In genomic region chr3R:15087606-15088193, dm6 we compare ENCODE assay signal across 1 fruit fly cellular context.
A peak's percentile ranks its signal among the peaks of the same experiment; 100 is the strongest.
TF ChIP-seq lines count a peak whose summit lies in the region.

No protein-coding gene starts in this region.

TF ChIP-seq in whole organism, embryonic, 481 proteins besides CTCF, POLR2A, EP300 and RAD21 (continued from another document and continues in another):
- peak; percentile 9 for TF ChIP-seq TFAM (GFP tag; optimal IDR thresholded peaks at IDR 0.05; lab: Kevin White, UChicago)
- 0 out of 2 replicates have a peak, but pooled peaks have one; percentile 38 for TF ChIP-seq sim (GFP tag; IDR thresholded peaks at IDR 0.05; lab: Robert Waterston, UW)
- peak; percentile 58 for TF ChIP-seq MTF-1 (GFP tag; optimal IDR thresholded peaks at IDR 0.05; lab: Kevin White, UChicago; ENCODE audit: borderline replicate concordance)
- no peak for TF ChIP-seq bbx (GFP tag; IDR thresholded peaks at IDR 0.05; lab: Robert Waterston, UW; ENCODE audit: partially characterized antibody)
- peak; percentile 93 for TF ChIP-seq vvl (GFP tag; IDR thresholded peaks at IDR 0.05; lab: Robert Waterston, UW)
- peak; percentile 96 for TF ChIP-seq CG14441 (GFP tag; IDR thresholded peaks at IDR 0.05; lab: Robert Waterston, UW)
- peak; percentile 41 for TF ChIP-seq psq (GFP tag; optimal IDR thresholded peaks at IDR 0.05; lab: Kevin White, UChicago)
- peak; percentile 92 for TF ChIP-seq tgo (GFP tag; IDR thresholded peaks at IDR 0.05; lab: Robert Waterston, UW)
- no peak for TF ChIP-seq br (optimal IDR thresholded peaks at IDR 0.05; lab: Kevin White, UChicago)
- TF ChIP-seq Dip3 (GFP tag; optimal IDR thresholded peaks at IDR 0.05; lab: Kevin White, UChicago), result peak; percentile 64
- peak; percentile 71 for TF ChIP-seq CG17385 (GFP tag; optimal IDR thresholded peaks at IDR 0.05; lab: Kevin White, UChicago)
- TF ChIP-seq nmo (GFP tag; optimal IDR thresholded peaks at IDR 0.05; lab: Kevin White, UChicago), result peak; percentile 85
- TF ChIP-seq Aef1 (GFP tag; IDR thresholded peaks at IDR 0.05; lab: Robert Waterston, UW), result peak; percentile 93
- no peak for TF ChIP-seq mld (GFP tag; IDR thresholded peaks at IDR 0.05; lab: Robert Waterston, UW; ENCODE audit: partially characterized antibody)
- TF ChIP-seq CG12769 (tag; optimal IDR thresholded peaks at IDR 0.05; lab: Kevin White, UChicago), result peak; percentile 84
- peak; percentile 86 for TF ChIP-seq CG30403 (GFP tag; optimal IDR thresholded peaks at IDR 0.05; lab: Kevin White, UChicago)
- no peak for TF ChIP-seq zen2 (GFP tag; IDR thresholded peaks at IDR 0.05; lab: Robert Waterston, UW; ENCODE audit: partially characterized antibody)
- peak; percentile 75 for TF ChIP-seq Ssrp (tag; optimal IDR thresholded peaks at IDR 0.05; lab: Kevin White, UChicago)
- peak; percentile 92 for TF ChIP-seq Awh (GFP tag; IDR thresholded peaks at IDR 0.05; lab: Robert Waterston, UW)
- TF ChIP-seq Mes4 (GFP tag; optimal IDR thresholded peaks at IDR 0.05; lab: Kevin White, UChicago), result peak; percentile 73
- TF ChIP-seq crc (GFP tag; optimal IDR thresholded peaks at IDR 0.05; lab: Kevin White, UChicago), result peak; percentile 80
- peak; percentile 68 for TF ChIP-seq wdn (GFP tag; IDR thresholded peaks at IDR 0.05; lab: Robert Waterston, UW)
- peak; percentile 63 for TF ChIP-seq CG3163 (GFP tag; optimal IDR thresholded peaks at IDR 0.05; lab: Kevin White, UChicago)
- TF ChIP-seq aop (GFP tag; IDR thresholded peaks at IDR 0.05; lab: Robert Waterston, UW), result peak; percentile 59; the same call in 1 of the 2 replicates
- TF ChIP-seq CG2116 (GFP tag; optimal IDR thresholded peaks at IDR 0.05; lab: Kevin White, UChicago), result peak; percentile 26
- TF ChIP-seq Atf6 (GFP tag; IDR thresholded peaks at IDR 0.05; lab: Robert Waterston, UW), result peak; percentile 91
- peak; percentile 78 for TF ChIP-seq caup (GFP tag; optimal IDR thresholded peaks at IDR 0.05; lab: Kevin White, UChicago; ENCODE audit: severe bottlenecking)
- TF ChIP-seq CG8089 (GFP tag; optimal IDR thresholded peaks at IDR 0.05; lab: Kevin White, UChicago), result peak; percentile 78
- peak; percentile 80 for TF ChIP-seq tap (tag; optimal IDR thresholded peaks at IDR 0.05; lab: Kevin White, UChicago)
- peak; percentile 30 for TF ChIP-seq CG7928 (GFP tag; optimal IDR thresholded peaks at IDR 0.05; lab: Kevin White, UChicago)
- TF ChIP-seq CG7963 (GFP tag; IDR thresholded peaks at IDR 0.05; lab: Robert Waterston, UW; ENCODE audit: partially characterized antibody), result no peak
- peak; percentile 86 for TF ChIP-seq CG9609 (GFP tag; optimal IDR thresholded peaks at IDR 0.05; lab: Kevin White, UChicago)
- peak; percentile 54 for TF ChIP-seq wek (GFP tag; optimal IDR thresholded peaks at IDR 0.05; lab: Kevin White, UChicago)
- peak; percentile 72 for TF ChIP-seq Sox100B (GFP tag; optimal IDR thresholded peaks at IDR 0.05; lab: Kevin White, UChicago)
- TF ChIP-seq peb (GFP tag; IDR thresholded peaks at IDR 0.05; lab: Robert Waterston, UW), result peak; percentile 73; the same call in 1 of the 2 replicates
- peak; percentile 82 for TF ChIP-seq CG12659 (GFP tag; optimal IDR thresholded peaks at IDR 0.05; lab: Kevin White, UChicago)
- TF ChIP-seq CG3838 (GFP tag; optimal IDR thresholded peaks at IDR 0.05; lab: Kevin White, UChicago), result peak; percentile 5
- TF ChIP-seq az2 (GFP tag; optimal IDR thresholded peaks at IDR 0.05; lab: Kevin White, UChicago), result peak; percentile 83
- peak; percentile 58 for TF ChIP-seq CG13775 (GFP tag; optimal IDR thresholded peaks at IDR 0.05; lab: Kevin White, UChicago)
- TF ChIP-seq Dfd (GFP tag; optimal IDR thresholded peaks at IDR 0.05; lab: Kevin White, UChicago), result no peak
- TF ChIP-seq wor (GFP tag; IDR thresholded peaks at IDR 0.05; lab: Robert Waterston, UW), result peak; percentile 79
- TF ChIP-seq hbn (GFP tag; IDR thresholded peaks at IDR 0.05; lab: Robert Waterston, UW; ENCODE audit: partially characterized antibody), result no peak
- peak; percentile 62 for TF ChIP-seq klu (GFP tag; IDR thresholded peaks at IDR 0.05; lab: Robert Waterston, UW)
- TF ChIP-seq vnd (GFP tag; IDR thresholded peaks at IDR 0.05; lab: Robert Waterston, UW; ENCODE audit: partially characterized antibody), result no peak
- TF ChIP-seq sob (GFP tag; IDR thresholded peaks at IDR 0.05; lab: Robert Waterston, UW), result peak; percentile 91
- TF ChIP-seq sima (GFP tag; optimal IDR thresholded peaks at IDR 0.05; lab: Kevin White, UChicago), result peak; percentile 78
- no peak for TF ChIP-seq h (optimal IDR thresholded peaks at IDR 0.05; lab: Kevin White, UChicago)
- TF ChIP-seq fd96Cb (tag; optimal IDR thresholded peaks at IDR 0.05; lab: Kevin White, UChicago), result peak; percentile 89
- TF ChIP-seq Dref (GFP tag; IDR thresholded peaks at IDR 0.05; lab: Robert Waterston, UW), result no peak
- peak; percentile 89 for TF ChIP-seq danr (GFP tag; IDR thresholded peaks at IDR 0.05; lab: Robert Waterston, UW)
- TF ChIP-seq CG17568 (GFP tag; optimal IDR thresholded peaks at IDR 0.05; lab: Kevin White, UChicago), result peak; percentile 62
- peak; percentile 91 for TF ChIP-seq Ada2b (GFP tag; IDR thresholded peaks at IDR 0.05; lab: Robert Waterston, UW)
- TF ChIP-seq hkb (optimal IDR thresholded peaks at IDR 0.05; lab: Kevin White, UChicago), result no peak
- TF ChIP-seq hkb (GFP tag; IDR thresholded peaks at IDR 0.05; lab: Robert Waterston, UW), result peak; percentile 95
- no peak for TF ChIP-seq B-H2 (GFP tag; optimal IDR thresholded peaks at IDR 0.05; lab: Kevin White, UChicago)
- TF ChIP-seq mam (GFP tag; optimal IDR thresholded peaks at IDR 0.05; lab: Kevin White, UChicago), result peak; percentile 88
- TF ChIP-seq Eip74EF (GFP tag; optimal IDR thresholded peaks at IDR 0.05; lab: Kevin White, UChicago), result peak in 1 of 2 experiments; percentile 40
- peak; percentile 75 for TF ChIP-seq CG10147 (GFP tag; optimal IDR thresholded peaks at IDR 0.05; lab: Kevin White, UChicago)
- peak; percentile 83 for TF ChIP-seq ATbp (GFP tag; optimal IDR thresholded peaks at IDR 0.05; lab: Kevin White, UChicago)
- no peak for TF ChIP-seq nerfin-2 (GFP tag; IDR thresholded peaks at IDR 0.05; lab: Robert Waterston, UW; ENCODE audit: partially characterized antibody)
- no peak for TF ChIP-seq ftz-f1 (GFP tag; optimal IDR thresholded peaks at IDR 0.05; lab: Kevin White, UChicago)
- TF ChIP-seq CG10462 (GFP tag; optimal IDR thresholded peaks at IDR 0.05; lab: Kevin White, UChicago), result peak; percentile 57
- peak; percentile 88 for TF ChIP-seq lab (GFP tag; optimal IDR thresholded peaks at IDR 0.05; lab: Kevin White, UChicago)
- TF ChIP-seq ara (GFP tag; IDR thresholded peaks at IDR 0.05; lab: Robert Waterston, UW), result peak; percentile 85
- peak; percentile 82 for TF ChIP-seq Fer1 (GFP tag; optimal IDR thresholded peaks at IDR 0.05; lab: Kevin White, UChicago)
- no peak for TF ChIP-seq CG17912 (GFP tag; optimal IDR thresholded peaks at IDR 0.05; lab: Kevin White, UChicago)
- TF ChIP-seq CG4617 (GFP tag; optimal IDR thresholded peaks at IDR 0.05; lab: Kevin White, UChicago; ENCODE audit: borderline replicate concordance), result peak; percentile 36
- TF ChIP-seq ac (GFP tag; optimal IDR thresholded peaks at IDR 0.05; lab: Kevin White, UChicago), result no peak
- peak; percentile 76 for TF ChIP-seq tio (GFP tag; optimal IDR thresholded peaks at IDR 0.05; lab: Kevin White, UChicago)
- TF ChIP-seq Xrp1 (GFP tag; IDR thresholded peaks at IDR 0.05; lab: Robert Waterston, UW), result peak; percentile 89
- peak; percentile 89 for TF ChIP-seq CG1603 (tag; optimal IDR thresholded peaks at IDR 0.05; lab: Kevin White, UChicago)
- peak; percentile 89 for TF ChIP-seq Oli (tag; optimal IDR thresholded peaks at IDR 0.05; lab: Kevin White, UChicago)
- no peak for TF ChIP-seq CG30020 (tag; optimal IDR thresholded peaks at IDR 0.05; lab: Kevin White, UChicago)
- peak; percentile 58 for TF ChIP-seq Max (GFP tag; optimal IDR thresholded peaks at IDR 0.05; lab: Kevin White, UChicago)
- TF ChIP-seq p53 (GFP tag; optimal IDR thresholded peaks at IDR 0.05; lab: Kevin White, UChicago), result peak; percentile 82
- no peak for TF ChIP-seq unc-4 (GFP tag; IDR thresholded peaks at IDR 0.05; lab: Robert Waterston, UW; ENCODE audit: partially characterized antibody)
- peak; percentile 82 for TF ChIP-seq CG8924 (tag; optimal IDR thresholded peaks at IDR 0.05; lab: Kevin White, UChicago)
- no peak for TF ChIP-seq CG34224 (GFP tag; IDR thresholded peaks at IDR 0.05; lab: Robert Waterston, UW; ENCODE audit: partially characterized antibody)
- TF ChIP-seq CG4707 (GFP tag; optimal IDR thresholded peaks at IDR 0.05; lab: Kevin White, UChicago), result peak; percentile 23
- TF ChIP-seq HmgZ (tag; optimal IDR thresholded peaks at IDR 0.05; lab: Kevin White, UChicago), result peak; percentile 71
- TF ChIP-seq sc (optimal IDR thresholded peaks at IDR 0.05; lab: Kevin White, UChicago), result no peak
- TF ChIP-seq sc (GFP tag; optimal IDR thresholded peaks at IDR 0.05; lab: Kevin White, UChicago), result peak; percentile 31
- TF ChIP-seq CG15073 (GFP tag; optimal IDR thresholded peaks at IDR 0.05; lab: Kevin White, UChicago), result peak; percentile 38
- TF ChIP-seq sna (GFP tag; IDR thresholded peaks at IDR 0.05; lab: Robert Waterston, UW; ENCODE audit: partially characterized antibody), result no peak
- peak; percentile 77 for TF ChIP-seq CG16863 (GFP tag; optimal IDR thresholded peaks at IDR 0.05; lab: Kevin White, UChicago)
- peak; percentile 82 for TF ChIP-seq jigr1 (GFP tag; IDR thresholded peaks at IDR 0.05; lab: Robert Waterston, UW)
- peak; percentile 82 for TF ChIP-seq al (GFP tag; IDR thresholded peaks at IDR 0.05; lab: Robert Waterston, UW)
- TF ChIP-seq CG6765 (GFP tag; optimal IDR thresholded peaks at IDR 0.05; lab: Kevin White, UChicago), result peak; percentile 61
- TF ChIP-seq croc (GFP tag; conservative IDR thresholded peaks at IDR 0.05; lab: Robert Waterston, UW), result peak; percentile 75
- peak; percentile 83 for TF ChIP-seq Meics (GFP tag; optimal IDR thresholded peaks at IDR 0.05; lab: Kevin White, UChicago)
- TF ChIP-seq Abd-B (GFP tag; optimal IDR thresholded peaks at IDR 0.05; lab: Kevin White, UChicago), result peak; percentile 88
- no peak for TF ChIP-seq lov (optimal IDR thresholded peaks at IDR 0.05; lab: Kevin White, UChicago)
- TF ChIP-seq lov (GFP tag; IDR thresholded peaks at IDR 0.05; lab: Robert Waterston, UW), result peak; percentile 60; the same call in 1 of the 3 replicates
- peak; percentile 7 for TF ChIP-seq exex (tag; optimal IDR thresholded peaks at IDR 0.05; lab: Kevin White, UChicago)
- TF ChIP-seq CG13424 (tag; optimal IDR thresholded peaks at IDR 0.05; lab: Kevin White, UChicago), result peak; percentile 84
- peak; percentile 80 for TF ChIP-seq CG7556 (GFP tag; optimal IDR thresholded peaks at IDR 0.05; lab: Kevin White, UChicago)
- TF ChIP-seq CG4282 (GFP tag; optimal IDR thresholded peaks at IDR 0.05; lab: Kevin White, UChicago), result peak; percentile 79
- TF ChIP-seq pho (GFP tag; optimal IDR thresholded peaks at IDR 0.05; lab: Kevin White, UChicago), result peak; percentile 49
- TF ChIP-seq lmd (GFP tag; IDR thresholded peaks at IDR 0.05; lab: Robert Waterston, UW), result peak; percentile 90
- TF ChIP-seq emc (GFP tag; optimal IDR thresholded peaks at IDR 0.05; lab: Kevin White, UChicago), result peak; percentile 70
- no peak for TF ChIP-seq hb (GFP tag; IDR thresholded peaks at IDR 0.05; lab: Robert Waterston, UW; ENCODE audit: partially characterized antibody)
- peak; percentile 59 for TF ChIP-seq Bdp1 (GFP tag; optimal IDR thresholded peaks at IDR 0.05; lab: Kevin White, UChicago)
- peak; percentile 82 for TF ChIP-seq grau (tag; optimal IDR thresholded peaks at IDR 0.05; lab: Kevin White, UChicago)
- TF ChIP-seq E2f1 (GFP tag; IDR thresholded peaks at IDR 0.05; lab: Robert Waterston, UW), result peak; percentile 93
- TF ChIP-seq E2f2 (GFP tag; IDR thresholded peaks at IDR 0.05; lab: Robert Waterston, UW), result peak; percentile 72
- no peak for TF ChIP-seq CG2202 (tag; optimal IDR thresholded peaks at IDR 0.05; lab: Kevin White, UChicago)
- TF ChIP-seq CG31224 (GFP tag; IDR thresholded peaks at IDR 0.05; lab: Robert Waterston, UW), result peak; percentile 73
- TF ChIP-seq Vsx1 (GFP tag; optimal IDR thresholded peaks at IDR 0.05; lab: Kevin White, UChicago), result peak; percentile 66
- peak; percentile 80 for TF ChIP-seq CG13296 (GFP tag; optimal IDR thresholded peaks at IDR 0.05; lab: Kevin White, UChicago)
- no peak for TF ChIP-seq Tbp (GFP tag; optimal IDR thresholded peaks at IDR 0.05; lab: Kevin White, UChicago)
- TF ChIP-seq twi (tag; optimal IDR thresholded peaks at IDR 0.05; lab: Kevin White, UChicago), result no peak
- peak; percentile 48; the same call in 1 of the 2 replicates for TF ChIP-seq NFAT (GFP tag; IDR thresholded peaks at IDR 0.05; lab: Robert Waterston, UW)
- peak; percentile 62 for TF ChIP-seq scrt (GFP tag; optimal IDR thresholded peaks at IDR 0.05; lab: Kevin White, UChicago)
- peak; percentile 47; the same call in 1 of the 2 replicates for TF ChIP-seq CG16779 (GFP tag; IDR thresholded peaks at IDR 0.05; lab: Robert Waterston, UW)
- peak; percentile 78 for TF ChIP-seq CG18599 (GFP tag; optimal IDR thresholded peaks at IDR 0.05; lab: Kevin White, UChicago)
- TF ChIP-seq Dll (GFP tag; IDR thresholded peaks at IDR 0.05; lab: Robert Waterston, UW; ENCODE audit: partially characterized antibody), result no peak
- no peak for TF ChIP-seq Kr (GFP tag; optimal IDR thresholded peaks at IDR 0.05; lab: Kevin White, UChicago)
- peak; percentile 74 for TF ChIP-seq odd (GFP tag; optimal IDR thresholded peaks at IDR 0.05; lab: Kevin White, UChicago)
- no peak for TF ChIP-seq bigmax (GFP tag; optimal IDR thresholded peaks at IDR 0.05; lab: Kevin White, UChicago)
- peak; percentile 83 for TF ChIP-seq CG2120 (GFP tag; optimal IDR thresholded peaks at IDR 0.05; lab: Kevin White, UChicago)
- TF ChIP-seq CG5953 (GFP tag; IDR thresholded peaks at IDR 0.05; lab: Robert Waterston, UW), result peak; percentile 62; the same call in 1 of the 2 replicates
- TF ChIP-seq CG1647 (GFP tag; optimal IDR thresholded peaks at IDR 0.05; lab: Kevin White, UChicago), result peak; percentile 70
- TF ChIP-seq CG4424 (GFP tag; optimal IDR thresholded peaks at IDR 0.05; lab: Kevin White, UChicago), result peak; percentile 86
- TF ChIP-seq YL-1 (GFP tag; optimal IDR thresholded peaks at IDR 0.05; lab: Kevin White, UChicago), result no peak
- TF ChIP-seq Opbp (GFP tag; IDR thresholded peaks at IDR 0.05; lab: Robert Waterston, UW; ENCODE audit: partially characterized antibody), result no peak
- TF ChIP-seq Chrac-16 (GFP tag; optimal IDR thresholded peaks at IDR 0.05; lab: Kevin White, UChicago), result peak; percentile 75
- TF ChIP-seq HLH54F (GFP tag; optimal IDR thresholded peaks at IDR 0.05; lab: Kevin White, UChicago), result peak; percentile 70
- TF ChIP-seq CG12155 (GFP tag; optimal IDR thresholded peaks at IDR 0.05; lab: Kevin White, UChicago), result peak; percentile 75
- TF ChIP-seq CG10267 (tag; optimal IDR thresholded peaks at IDR 0.05; lab: Kevin White, UChicago), result peak; percentile 65
- TF ChIP-seq CG11093 (GFP tag; IDR thresholded peaks at IDR 0.05; lab: Robert Waterston, UW), result peak; percentile 76
